Fruit fly (Drosophila melanogaster): Measurements from ENCODE around the gene sqz.

The sqz gene

dm6 chr3R:19180263-19180893, 16.4 kb downstream of the sqz start, which contains the start of the genes CG5555 and myd (continued):
- no peak for TF ChIP-seq CG4360 (GFP tag; IDR thresholded peaks at IDR 0.05)
- no peak for TF ChIP-seq CG1602 (GFP tag; optimal IDR thresholded peaks at IDR 0.05)
- TF ChIP-seq phol (tag; optimal IDR thresholded peaks at IDR 0.05): peak; percentile 35
- TF ChIP-seq Lpt (GFP tag; optimal IDR thresholded peaks at IDR 0.05): no peak
- TF ChIP-seq dpn (GFP tag; optimal IDR thresholded peaks at IDR 0.05): peak; percentile 40 to 50
- no peak for TF ChIP-seq run (tag; optimal IDR thresholded peaks at IDR 0.05)
- no peak for TF ChIP-seq peb (GFP tag; IDR thresholded peaks at IDR 0.05)
- TF ChIP-seq Meics (GFP tag; optimal IDR thresholded peaks at IDR 0.05): no peak
- no peak for TF ChIP-seq Chrac-16 (GFP tag; optimal IDR thresholded peaks at IDR 0.05)
- TF ChIP-seq dm (GFP tag; optimal IDR thresholded peaks at IDR 0.05): no peak
- no peak for TF ChIP-seq CG2202 (tag; optimal IDR thresholded peaks at IDR 0.05)
- peak; percentile 26 for TF ChIP-seq Hr3 (GFP tag; optimal IDR thresholded peaks at IDR 0.05)
- TF ChIP-seq CG11085 (GFP tag; IDR thresholded peaks at IDR 0.05): 0 out of 2 replicates have a peak, but pooled peaks have one; percentile 35
- peak; percentile 42 for TF ChIP-seq CG3838 (GFP tag; optimal IDR thresholded peaks at IDR 0.05)
- peak; percentile 36 for TF ChIP-seq trem (tag; optimal IDR thresholded peaks at IDR 0.05)
- no peak for TF ChIP-seq schlank (tag; optimal IDR thresholded peaks at IDR 0.05)
- TF ChIP-seq Poxn (GFP tag; IDR thresholded peaks at IDR 0.05): no peak
- TF ChIP-seq CG17361 (GFP tag; IDR thresholded peaks at IDR 0.05): 0 out of 3 replicates have a peak, but pooled peaks have one; percentile 27
- TF ChIP-seq CG6654 (GFP tag; optimal IDR thresholded peaks at IDR 0.05): no peak
- TF ChIP-seq sim (GFP tag; IDR thresholded peaks at IDR 0.05): no peak
- TF ChIP-seq CG1647 (GFP tag; optimal IDR thresholded peaks at IDR 0.05): no peak
- TF ChIP-seq unpg (GFP tag; optimal IDR thresholded peaks at IDR 0.05): peak; percentile 46
- peak; percentile 32 for TF ChIP-seq Dad (GFP tag; optimal IDR thresholded peaks at IDR 0.05)
- no peak for TF ChIP-seq CG3065 (GFP tag; optimal IDR thresholded peaks at IDR 0.05)
- TF ChIP-seq Ets65A (GFP tag): no peak
- no peak for TF ChIP-seq CG6854 (GFP tag; optimal IDR thresholded peaks at IDR 0.05)
- TF ChIP-seq CG11696 (GFP tag; IDR thresholded peaks at IDR 0.05): 0 out of 2 replicates have a peak, but pooled peaks have one; percentile 31
- no peak for TF ChIP-seq ewg (GFP tag; optimal IDR thresholded peaks at IDR 0.05)
- peak; percentile 5 for TF ChIP-seq gcm (GFP tag; optimal IDR thresholded peaks at IDR 0.05)
- TF ChIP-seq gro (GFP tag; optimal IDR thresholded peaks at IDR 0.05): peak; percentile 80
- peak; percentile 30; the same call in 1 of the 2 replicates for TF ChIP-seq ranshi (GFP tag; IDR thresholded peaks at IDR 0.05)
- TF ChIP-seq yki (optimal IDR thresholded peaks at IDR 0.05): no peak
- no peak for TF ChIP-seq ttk (GFP tag; IDR thresholded peaks at IDR 0.05)
- TF ChIP-seq Dek (tag; optimal IDR thresholded peaks at IDR 0.05): peak; percentile 56
- TF ChIP-seq insv (GFP tag; optimal IDR thresholded peaks at IDR 0.05): no peak
- no peak for TF ChIP-seq CG11247 (GFP tag; IDR thresholded peaks at IDR 0.05)
- peak; percentile 74 for TF ChIP-seq CG9932 (GFP tag; IDR thresholded peaks at IDR 0.05)
- TF ChIP-seq al (GFP tag; IDR thresholded peaks at IDR 0.05): no peak
- peak; percentile 60 for TF ChIP-seq pzg (GFP tag; optimal IDR thresholded peaks at IDR 0.05)
- TF ChIP-seq z (GFP tag; IDR thresholded peaks at IDR 0.05): no peak
- TF ChIP-seq sens-2 (GFP tag; IDR thresholded peaks at IDR 0.05): no peak
- TF ChIP-seq ab (GFP tag; optimal IDR thresholded peaks at IDR 0.05): no peak
- TF ChIP-seq CG12769 (tag; optimal IDR thresholded peaks at IDR 0.05): peak; percentile 53
- peak; percentile 25 for TF ChIP-seq her (GFP tag; optimal IDR thresholded peaks at IDR 0.05)
- TF ChIP-seq ems (GFP tag; optimal IDR thresholded peaks at IDR 0.05): no peak
- TF ChIP-seq ac (GFP tag; optimal IDR thresholded peaks at IDR 0.05): no peak
- TF ChIP-seq CG11504 (tag; optimal IDR thresholded peaks at IDR 0.05): no peak
- TF ChIP-seq CG7963 (GFP tag; IDR thresholded peaks at IDR 0.05; ENCODE audit: partially characterized antibody): peak; percentile 75
- peak; percentile 95 for TF ChIP-seq CG10267 (tag; optimal IDR thresholded peaks at IDR 0.05)
- TF ChIP-seq CG4328 (GFP tag; optimal IDR thresholded peaks at IDR 0.05): no peak
- peak; percentile 35 for TF ChIP-seq Bteb2 (GFP tag; optimal IDR thresholded peaks at IDR 0.05)
- TF ChIP-seq ato (GFP tag; IDR thresholded peaks at IDR 0.05; ENCODE audit: partially characterized antibody): peak; percentile 69; the same call in 1 of the 2 replicates

Measured in whole organism, embryonic.